Fruit fly (Drosophila melanogaster): ENCODE measurements around the gene Gr93c.
A peak's percentile ranks its signal among the peaks of the same experiment; 100 is the strongest.

Gene Gr93c

dm6 chr3R:21870158-21870971 is 25.3 kb upstream of the Gr93c start, which contains the start of gene CG31431 (continued):
- TF ChIP-seq grau (tag; optimal IDR thresholded peaks at IDR 0.05) (peak; percentile 96), gsb (GFP tag; IDR thresholded peaks at IDR 0.05) (peak; percentile 97), CG17829 (tag; optimal IDR thresholded peaks at IDR 0.05) (peak; percentile 98), gsb-n (tag; optimal IDR thresholded peaks at IDR 0.05) (peak; percentile 93), NC2β (GFP tag; optimal IDR thresholded peaks at IDR 0.05) (peak; percentile 97), CG7357 (GFP tag; IDR thresholded peaks at IDR 0.05) (peak; percentile 93), inv (GFP tag; IDR thresholded peaks at IDR 0.05; ENCODE audit: partially characterized antibody) (no peak), CG10565 (GFP tag; optimal IDR thresholded peaks at IDR 0.05) (peak; percentile 91), CG15601 (tag; optimal IDR thresholded peaks at IDR 0.05) (peak; percentile 90), CG16813 (GFP tag; IDR thresholded peaks at IDR 0.05; ENCODE audit: partially characterized antibody) (no peak), Lhr (GFP tag; optimal IDR thresholded peaks at IDR 0.05) (peak; percentile 87), Asciz (GFP tag; optimal IDR thresholded peaks at IDR 0.05) (peak; percentile 94), ham (GFP tag; IDR thresholded peaks at IDR 0.05) (peak; percentile 85), p53 (GFP tag; optimal IDR thresholded peaks at IDR 0.05) (peak; percentile 82), CG8359 (GFP tag; optimal IDR thresholded peaks at IDR 0.05; ENCODE audit: borderline replicate concordance) (peak; percentile 90), C15 (GFP tag; IDR thresholded peaks at IDR 0.05) (peak; percentile 95), Bgb (GFP tag; IDR thresholded peaks at IDR 0.05; ENCODE audit: partially characterized antibody) (no peak), oc (tag; optimal IDR thresholded peaks at IDR 0.05) (peak; percentile 93), Taf1 (GFP tag; IDR thresholded peaks at IDR 0.05) (peak; percentile 97), CG9437 (GFP tag; optimal IDR thresholded peaks at IDR 0.05) (peak; percentile 90), Oaz (GFP tag; IDR thresholded peaks at IDR 0.05) (peak; percentile 95), fru (optimal IDR thresholded peaks at IDR 0.05) (no peak), CG4820 (GFP tag; optimal IDR thresholded peaks at IDR 0.05) (peak; percentile 98), prd (optimal IDR thresholded peaks at IDR 0.05) (no peak), prd (GFP tag; IDR thresholded peaks at IDR 0.05) (peak; percentile 98), CG30431 (GFP tag; optimal IDR thresholded peaks at IDR 0.05) (peak; percentile 92), CG5245 (GFP tag; optimal IDR thresholded peaks at IDR 0.05) (peak; percentile 96), Dip2 (GFP tag; IDR thresholded peaks at IDR 0.05) (peak; percentile 70; the same call in 1 of the 2 replicates), usp (GFP tag; optimal IDR thresholded peaks at IDR 0.05) (no peak), tin (GFP tag; optimal IDR thresholded peaks at IDR 0.05) (peak; percentile 97), CG2199 (GFP tag; IDR thresholded peaks at IDR 0.05) (peak; percentile 93), CG18476 (GFP tag; optimal IDR thresholded peaks at IDR 0.05) (peak; percentile 96), caup (GFP tag; optimal IDR thresholded peaks at IDR 0.05; ENCODE audit: severe bottlenecking) (peak; percentile 98), CG9932 (GFP tag; IDR thresholded peaks at IDR 0.05) (peak; percentile 96), gfzf (GFP tag; optimal IDR thresholded peaks at IDR 0.05) (peak; percentile 15), CG13296 (GFP tag; optimal IDR thresholded peaks at IDR 0.05) (peak; percentile 98), CG13624 (GFP tag; optimal IDR thresholded peaks at IDR 0.05) (peak; percentile 98), CG8089 (GFP tag; optimal IDR thresholded peaks at IDR 0.05) (peak; percentile 95), disco-r (GFP tag; optimal IDR thresholded peaks at IDR 0.05) (peak; percentile 94), CG14710 (tag; optimal IDR thresholded peaks at IDR 0.05) (peak; percentile 97), CG9727 (GFP tag; optimal IDR thresholded peaks at IDR 0.05) (peak; percentile 97), YL-1 (GFP tag; optimal IDR thresholded peaks at IDR 0.05) (peak; percentile 83), abd-A (tag; optimal IDR thresholded peaks at IDR 0.05) (peak; percentile 71), CG9215 (GFP tag; IDR thresholded peaks at IDR 0.05) (peak; percentile 96), Doc3 (GFP tag; IDR thresholded peaks at IDR 0.05; ENCODE audit: partially characterized antibody) (no peak), nerfin-2 (GFP tag; IDR thresholded peaks at IDR 0.05; ENCODE audit: partially characterized antibody) (no peak), mirr (GFP tag; optimal IDR thresholded peaks at IDR 0.05) (peak; percentile 98), Hmx (GFP tag; optimal IDR thresholded peaks at IDR 0.05) (peak; percentile 92), Spps (tag; optimal IDR thresholded peaks at IDR 0.05) (peak; percentile 90)

Data from whole organism, embryonic.